Fruit fly (Drosophila melanogaster) whole organism, embryonic: Measurements from ENCODE around the gene CG31204.
A peak's percentile ranks its signal among the peaks of the same experiment; 100 is the strongest.

Experiments
- ATbp ChIP-seq: fragments of 200-800 bp; sonication (Bioruptor generic); optimal IDR thresholded peaks from 2 replicates; lab custom pipeline; 2017; ENCODE audit warnings: missing biosample characterization, mild to moderate bottlenecking, missing genetic modification characterization, missing genetic modification reagents
- Asciz ChIP-seq: fragments of 200-800 bp; sonication (Bioruptor generic); optimal IDR thresholded peaks from 2 replicates; lab custom pipeline; 2017; ENCODE audit warnings: missing biosample characterization, mild to moderate bottlenecking, missing genetic modification characterization, missing genetic modification reagents
- Atf-2 ChIP-seq: fragments of 200-800 bp; sonication (Bioruptor generic); optimal IDR thresholded peaks from 2 replicates; lab custom pipeline; 2016; ENCODE audit warnings: missing biosample characterization, missing genetic modification characterization
- CG11696 ChIP-seq: fragments of 200-800 bp; sonication (Bioruptor generic); IDR thresholded peaks from 2 replicates; pipeline ENCODE4 v1.3.6; 2022; ENCODE audit warnings: missing biosample characterization, missing genetic modification characterization
- CG12391 ChIP-seq: fragments of 200-800 bp; sonication (Bioruptor generic); optimal IDR thresholded peaks from 3 replicates; lab custom pipeline; 2018; ENCODE audit warnings: missing biosample characterization, mild to moderate bottlenecking, missing genetic modification characterization, moderate library complexity
- CG12769 ChIP-seq: fragments of 200-800 bp; sonication (Bioruptor generic); optimal IDR thresholded peaks from 2 replicates; lab custom pipeline; 2019; ENCODE audit warnings: missing biosample characterization, mild to moderate bottlenecking, missing genetic modification characterization, moderate library complexity
- CG17359 ChIP-seq: fragments of 200-800 bp; sonication (Bioruptor generic); optimal IDR thresholded peaks from 3 replicates; lab custom pipeline; 2018; ENCODE audit warnings: missing biosample characterization, mild to moderate bottlenecking, missing genetic modification characterization, moderate library complexity
- CG18764 ChIP-seq: fragments of 200-800 bp; sonication (Bioruptor generic); optimal IDR thresholded peaks from 3 replicates; lab custom pipeline; 2016; ENCODE audit warnings: missing biosample characterization, missing genetic modification characterization
- CG31365 ChIP-seq: fragments of 200-800 bp; sonication (Bioruptor generic); optimal IDR thresholded peaks from 2 replicates; lab custom pipeline; 2018; ENCODE audit warnings: missing biosample characterization, mild to moderate bottlenecking, missing genetic modification characterization
- CG31388 ChIP-seq: fragments of 200-800 bp; sonication (Bioruptor generic); optimal IDR thresholded peaks from 2 replicates; lab custom pipeline; 2016; ENCODE audit warnings: missing biosample characterization, missing genetic modification characterization
- CG33213 ChIP-seq: fragments of 200-800 bp; sonication (Bioruptor generic); optimal IDR thresholded peaks from 3 replicates; lab custom pipeline; 2016; ENCODE audit warnings: missing biosample characterization, missing genetic modification characterization
- CG3407 ChIP-seq: fragments of 200-800 bp; sonication (Bioruptor generic); optimal IDR thresholded peaks from 2 replicates; lab custom pipeline; 2018; ENCODE audit warnings: missing biosample characterization, mild to moderate bottlenecking, missing genetic modification characterization
- CG3847 ChIP-seq: fragments of 200-800 bp; sonication (Bioruptor generic); IDR thresholded peaks from 2 replicates; pipeline ENCODE4 v1.3.6; 2022; ENCODE audit warnings: missing biosample characterization, missing genetic modification characterization
- CG4820 ChIP-seq: fragments of 200-800 bp; sonication (Bioruptor generic); optimal IDR thresholded peaks from 3 replicates; lab custom pipeline; 2016; ENCODE audit warnings: missing biosample characterization, missing genetic modification characterization
- CG7745 ChIP-seq: fragments of 200-800 bp; sonication (Bioruptor generic); optimal IDR thresholded peaks from 2 replicates; lab custom pipeline; 2018; ENCODE audit warnings: missing biosample characterization, mild to moderate bottlenecking, missing genetic modification characterization, moderate library complexity
- CG7786 ChIP-seq: fragments of 200-800 bp; sonication (Bioruptor generic); optimal IDR thresholded peaks from 2 replicates; lab custom pipeline; 2016; ENCODE audit warnings: missing biosample characterization, missing genetic modification characterization
- CG9437 ChIP-seq: fragments of 200-800 bp; sonication (Bioruptor generic); optimal IDR thresholded peaks from 2 replicates; lab custom pipeline; 2018; ENCODE audit warnings: missing biosample characterization, mild to moderate bottlenecking, missing genetic modification characterization
- Camta ChIP-seq: fragments of 200-800 bp; sonication (Bioruptor generic); optimal IDR thresholded peaks from 2 replicates; lab custom pipeline; 2016; ENCODE audit warnings: missing biosample characterization, missing genetic modification characterization
- CoRest ChIP-seq: fragments of 200-800 bp; sonication (Bioruptor generic); optimal IDR thresholded peaks from 3 replicates; lab custom pipeline; 2018; ENCODE audit warnings: missing biosample characterization, mild to moderate bottlenecking, missing genetic modification characterization, moderate library complexity
- CrebB ChIP-seq: fragments of 200-800 bp; sonication (Bioruptor generic); optimal IDR thresholded peaks from 3 replicates; lab custom pipeline; 2018; ENCODE audit warnings: missing biosample characterization, mild to moderate bottlenecking, missing genetic modification characterization
- Dip2 ChIP-seq: fragments of 200-800 bp; sonication (Bioruptor generic); IDR thresholded peaks from 2 replicates; pipeline ENCODE4 v1.3.6; 2022; ENCODE audit warnings: missing biosample characterization, missing genetic modification characterization
- E2f2 ChIP-seq: fragments of 200-800 bp; sonication (Bioruptor generic); IDR thresholded peaks from 2 replicates; pipeline ENCODE4 v1.3.6; 2022; ENCODE audit warnings: missing biosample characterization, missing genetic modification characterization
- Hmx ChIP-seq: fragments of 200-800 bp; sonication (Bioruptor generic); optimal IDR thresholded peaks from 2 replicates; lab custom pipeline; 2016; ENCODE audit warnings: missing biosample characterization, missing genetic modification characterization
- Hr51 ChIP-seq, 2 experiments: fragments of 200-800 bp; sonication (Bioruptor generic); optimal IDR thresholded peaks; 2 replicates in 1 of 2; 3 replicates in 1 of 2; lab custom pipeline; 2016 to 2018; ENCODE audit warnings: missing biosample characterization in 2 of 2, missing genetic modification characterization in 2 of 2, mild to moderate bottlenecking in 1 of 2, moderate library complexity in 1 of 2
- Max ChIP-seq: fragments of 200-800 bp; sonication (Bioruptor generic); optimal IDR thresholded peaks from 2 replicates; lab custom pipeline; 2016; ENCODE audit warnings: missing biosample characterization, mild to moderate bottlenecking, missing genetic modification characterization
- Mrtf ChIP-seq: fragments of 200-800 bp; sonication (Bioruptor generic); IDR thresholded peaks from 3 replicates; pipeline ENCODE4 v1.3.6; 2022; ENCODE audit warnings: missing biosample characterization, missing genetic modification characterization
- Myb ChIP-seq: fragments of 200-800 bp; sonication (Bioruptor generic); optimal IDR thresholded peaks from 2 replicates; lab custom pipeline; 2016; ENCODE audit warnings: missing biosample characterization, missing genetic modification characterization
- Nf-YB ChIP-seq: fragments of 200-800 bp; sonication (Bioruptor generic); optimal IDR thresholded peaks from 3 replicates; lab custom pipeline; 2019; ENCODE audit warnings: missing biosample characterization, mild to moderate bottlenecking, missing genetic modification characterization, moderate library complexity
- NfI ChIP-seq: fragments of 200-800 bp; sonication (Bioruptor generic); optimal IDR thresholded peaks from 3 replicates; lab custom pipeline; 2018; ENCODE audit warnings: missing biosample characterization, mild to moderate bottlenecking, missing genetic modification characterization, moderate library complexity
- Pdp1 ChIP-seq, 2 experiments: fragments of 200-800 bp; sonication (Bioruptor generic); optimal IDR thresholded peaks; 3 replicates each; lab custom pipeline; 2016; ENCODE audit warnings: missing biosample characterization in 2 of 2, missing genetic modification characterization in 2 of 2, mild to moderate bottlenecking in 1 of 2, moderate library complexity in 1 of 2
- Ravus ChIP-seq: fragments of 200-800 bp; sonication (Bioruptor generic); IDR thresholded peaks from 2 replicates; pipeline ENCODE4 v1.3.6; 2022; ENCODE audit warnings: missing biosample characterization, missing genetic modification characterization
- al ChIP-seq: fragments of 200-800 bp; sonication (Bioruptor generic); IDR thresholded peaks from 2 replicates; pipeline ENCODE4 v1.3.6; 2022; ENCODE audit warnings: missing biosample characterization, missing genetic modification characterization
- croc ChIP-seq: fragments of 200-800 bp; sonication (Bioruptor generic); conservative IDR thresholded peaks from 3 replicates; pipeline ENCODE4 v1.3.6; 2022; ENCODE audit warnings: missing biosample characterization, missing genetic modification characterization
- dmrt11E ChIP-seq: fragments of 200-800 bp; sonication (Bioruptor generic); optimal IDR thresholded peaks from 3 replicates; lab custom pipeline; 2018; ENCODE audit warnings: missing biosample characterization, mild to moderate bottlenecking, missing genetic modification characterization, moderate library complexity
- exex ChIP-seq: fragments of 200-800 bp; sonication (Bioruptor generic); optimal IDR thresholded peaks from 4 replicates; lab custom pipeline; 2018; ENCODE audit warnings: missing biosample characterization, mild to moderate bottlenecking, missing genetic modification characterization, moderate library complexity
- ftz-f1 ChIP-seq: fragments of 200-800 bp; sonication (Bioruptor generic); optimal IDR thresholded peaks from 2 replicates; lab custom pipeline; 2016; ENCODE audit warnings: missing biosample characterization, missing genetic modification characterization
- gfzf ChIP-seq: fragments of 200-800 bp; sonication (Bioruptor generic); optimal IDR thresholded peaks from 2 replicates; lab custom pipeline; 2016; ENCODE audit warnings: missing biosample characterization, mild to moderate bottlenecking, missing genetic modification characterization, moderate library complexity
- gsb-n ChIP-seq: fragments of 200-800 bp; sonication (Bioruptor generic); optimal IDR thresholded peaks from 3 replicates; lab custom pipeline; 2018; ENCODE audit warnings: missing biosample characterization, mild to moderate bottlenecking, missing genetic modification characterization
- h ChIP-seq: fragments of >200 bp; optimal IDR thresholded peaks from 2 replicates; lab custom pipeline; 2017
- inv ChIP-seq: fragments of 200-800 bp; sonication (Bioruptor generic); IDR thresholded peaks from 2 replicates; pipeline ENCODE4 v1.3.6; 2022; ENCODE audit warnings: missing biosample characterization, missing genetic modification characterization; ENCODE audit not compliant: partially characterized antibody
- kay ChIP-seq: fragments of 200-800 bp; sonication (Bioruptor generic); optimal IDR thresholded peaks from 2 replicates; lab custom pipeline; 2016; ENCODE audit warnings: missing biosample characterization, missing genetic modification characterization
- oc ChIP-seq: fragments of 200-800 bp; sonication (Bioruptor generic); optimal IDR thresholded peaks from 2 replicates; lab custom pipeline; 2018; ENCODE audit warnings: missing biosample characterization, mild to moderate bottlenecking, missing genetic modification characterization, moderate library complexity
- sd ChIP-seq: fragments of 200-800 bp; sonication (Bioruptor generic); optimal IDR thresholded peaks from 3 replicates; lab custom pipeline; 2018; ENCODE audit warnings: missing biosample characterization, mild to moderate bottlenecking, missing genetic modification characterization, moderate library complexity
- sens-2 ChIP-seq: fragments of 200-800 bp; sonication (Bioruptor generic); IDR thresholded peaks from 2 replicates; pipeline ENCODE4 v1.3.6; 2022; ENCODE audit warnings: missing biosample characterization, missing genetic modification characterization
- sim ChIP-seq: fragments of 200-800 bp; sonication (Bioruptor generic); IDR thresholded peaks from 2 replicates; pipeline ENCODE4 v1.3.6; 2022; ENCODE audit warnings: missing biosample characterization, missing genetic modification characterization
- tll ChIP-seq, 2 experiments: fragments of 200-800 bp in 1 of 2; fragments of >200 bp in 1 of 2; sonication (Bioruptor generic) in 1 of 2; optimal IDR thresholded peaks; 2 replicates each; lab custom pipeline; 2017 to 2019; ENCODE audit warnings: missing biosample characterization in 2 of 2, missing genetic modification characterization in 2 of 2, mild to moderate bottlenecking in 1 of 2, moderate library complexity in 1 of 2
- tna ChIP-seq: fragments of 200-800 bp; sonication (Bioruptor generic); IDR thresholded peaks from 2 replicates; pipeline ENCODE4 v1.3.6; 2022; ENCODE audit warnings: missing biosample characterization, missing genetic modification characterization; ENCODE audit not compliant: partially characterized antibody
- unpg ChIP-seq: fragments of 200-800 bp; sonication (Bioruptor generic); optimal IDR thresholded peaks from 3 replicates; lab custom pipeline; 2018; ENCODE audit warnings: missing biosample characterization, mild to moderate bottlenecking, missing genetic modification characterization, moderate library complexity
- zen ChIP-seq: fragments of 200-800 bp; sonication (Bioruptor generic); optimal IDR thresholded peaks from 3 replicates; lab custom pipeline; 2018; ENCODE audit warnings: missing biosample characterization, mild to moderate bottlenecking, missing genetic modification characterization, moderate library complexity

CG31204 gene

dm6 chr3R:31405277-31406207 is 12.2 kb upstream of the CG31204 start, which contains the start of gene PNPase (continued):
- no peak for TF ChIP-seq Nf-YB (GFP tag; lab: Kevin White, UChicago)
- TF ChIP-seq CG17359 (tag; lab: Kevin White, UChicago): no peak
- TF ChIP-seq CG12769: peak; percentile 34
- TF ChIP-seq CG3407 (GFP tag; lab: Kevin White, UChicago): no peak
- TF ChIP-seq CG18764 (GFP tag; lab: Kevin White, UChicago): no peak
- TF ChIP-seq Mrtf (GFP tag; lab: Robert Waterston, UW): no peak
- TF ChIP-seq Max (GFP tag; lab: Kevin White, UChicago): no peak
- no peak for TF ChIP-seq CG11696 (GFP tag; lab: Robert Waterston, UW)
- TF ChIP-seq exex (tag; lab: Kevin White, UChicago): peak; percentile 16
- no peak for TF ChIP-seq zen (tag; lab: Kevin White, UChicago)
- TF ChIP-seq CG12391 (tag; lab: Kevin White, UChicago): no peak
- no peak for TF ChIP-seq CrebB (tag; lab: Kevin White, UChicago)
- no peak for TF ChIP-seq dmrt11E (tag; lab: Kevin White, UChicago)
- TF ChIP-seq CoRest (tag; lab: Kevin White, UChicago): no peak
- TF ChIP-seq Asciz (GFP tag; lab: Kevin White, UChicago): no peak
- TF ChIP-seq al (GFP tag; lab: Robert Waterston, UW): no peak
- TF ChIP-seq sd (tag; lab: Kevin White, UChicago): peak; percentile 12
- no peak for TF ChIP-seq sim (GFP tag; lab: Robert Waterston, UW)
- TF ChIP-seq gfzf: no peak
- no peak for TF ChIP-seq tna (GFP tag; lab: Robert Waterston, UW)
- no peak for TF ChIP-seq CG31388
- TF ChIP-seq CG3847 (GFP tag; lab: Robert Waterston, UW): no peak
- no peak for TF ChIP-seq E2f2 (GFP tag; lab: Robert Waterston, UW)
- no peak for TF ChIP-seq croc (GFP tag; lab: Robert Waterston, UW)
- no peak for TF ChIP-seq tll (GFP tag; optimal IDR thresholded peaks at IDR 0.05; lab: Kevin White, UChicago)
- TF ChIP-seq Dip2 (GFP tag; lab: Robert Waterston, UW): no peak
- no peak for TF ChIP-seq CG4820
- no peak for TF ChIP-seq CG31365 (tag; lab: Kevin White, UChicago)
- no peak for TF ChIP-seq sens-2 (GFP tag; lab: Robert Waterston, UW)
- peak; percentile 10 for TF ChIP-seq ATbp (GFP tag; lab: Kevin White, UChicago)
- no peak for TF ChIP-seq h (lab: Kevin White, UChicago)
- TF ChIP-seq inv (GFP tag; lab: Robert Waterston, UW): no peak
- TF ChIP-seq CG9437: no peak
- no peak for TF ChIP-seq NfI
- no peak for TF ChIP-seq oc (tag; lab: Kevin White, UChicago)
- no peak for TF ChIP-seq CG33213 (GFP tag; lab: Kevin White, UChicago)
- TF ChIP-seq ftz-f1 (GFP tag; lab: Kevin White, UChicago): no peak
- no peak for TF ChIP-seq Atf-2 (GFP tag; lab: Kevin White, UChicago)
- TF ChIP-seq CG7745 (tag; lab: Kevin White, UChicago): no peak
- no peak for TF ChIP-seq CG7786
- no peak for TF ChIP-seq unpg (GFP tag; lab: Kevin White, UChicago)
- no peak for TF ChIP-seq Hmx (GFP tag; lab: Kevin White, UChicago)
- no peak for TF ChIP-seq Ravus (GFP tag; lab: Robert Waterston, UW)
- no peak for TF ChIP-seq Pdp1 (GFP tag; optimal IDR thresholded peaks at IDR 0.05; lab: Kevin White, UChicago)
- TF ChIP-seq kay (GFP tag; lab: Kevin White, UChicago): no peak
- TF ChIP-seq Myb: no peak
- TF ChIP-seq gsb-n (tag; lab: Kevin White, UChicago): no peak
- TF ChIP-seq Hr51 (GFP tag; optimal IDR thresholded peaks at IDR 0.05; lab: Kevin White, UChicago): no peak
- no peak for TF ChIP-seq Camta
